Worm (Caenorhabditis elegans) whole organism, young adult: ENCODE results near the gene C06H2.7.

Experiments used
- F49E8.2 ChIP-seq: sonication (generic microtip); optimal IDR thresholded peaks from 3 replicates; lab custom pipeline; 2017; ENCODE audit warnings: missing genetic modification characterization, mild to moderate bottlenecking, missing compliant biosample characterization, antibody characterized with exemption, moderate library complexity; ENCODE audit not compliant: insufficient read depth
- F52B5.7 ChIP-seq: sonication (generic microtip); optimal IDR thresholded peaks from 2 replicates; lab custom pipeline; 2016; ENCODE audit warnings: mild to moderate bottlenecking, missing genetic modification characterization, missing compliant biosample characterization
- F55B11.4 ChIP-seq: sonication (generic microtip); optimal IDR thresholded peaks from 2 replicates; lab custom pipeline; 2016; ENCODE audit warnings: missing compliant biosample characterization, missing genetic modification characterization, borderline replicate concordance; ENCODE audit not compliant: insufficient read depth
- F57A8.1 ChIP-seq: fragments of 200-800 bp; sonication (Bioruptor generic); optimal IDR thresholded peaks from 2 replicates; lab custom pipeline; 2018; ENCODE audit warnings: mild to moderate bottlenecking, missing genetic modification characterization, moderate library complexity, missing compliant biosample characterization
- K11D2.4 ChIP-seq: fragments of 200-800 bp; sonication (Bioruptor generic); IDR thresholded peaks from 2 replicates; pipeline ENCODE4 v1.3.6; 2022; ENCODE audit warnings: missing genetic modification reagents, missing genetic modification characterization, missing compliant biosample characterization
- athp-1 ChIP-seq: sonication (generic microtip); optimal IDR thresholded peaks from 2 replicates; lab custom pipeline; 2017; ENCODE audit warnings: mild to moderate bottlenecking, missing genetic modification characterization, missing compliant biosample characterization
- attf-5 ChIP-seq: fragments of 200-800 bp; sonication (Bioruptor generic); optimal IDR thresholded peaks from 2 replicates; lab custom pipeline; 2018; ENCODE audit warnings: mild to moderate bottlenecking, missing genetic modification characterization, missing compliant biosample characterization
- bed-1 ChIP-seq: fragments of 200-800 bp; sonication (Bioruptor generic); IDR thresholded peaks from 2 replicates; pipeline ENCODE4 v1.3.6; 2022; ENCODE audit warnings: missing genetic modification reagents, missing genetic modification characterization, missing compliant biosample characterization
- cebp-1 ChIP-seq, 2 experiments: fragments of 200-800 bp in 1 of 2; sonication (Bioruptor generic) in 1 of 2; sonication (generic microtip) in 1 of 2; IDR thresholded peaks in 1 of 2; optimal IDR thresholded peaks in 1 of 2; 2 replicates each; pipeline versions ENCODE4 v1.3.6 to Lab custom; 2017 to 2022; ENCODE audit warnings: missing compliant biosample characterization in 2 of 2, missing genetic modification characterization in 2 of 2, mild to moderate bottlenecking in 1 of 2, missing genetic modification reagents in 1 of 2, moderate library complexity in 1 of 2
- ceh-58 ChIP-seq: fragments of 200-800 bp; sonication (Bioruptor generic); IDR thresholded peaks from 2 replicates; pipeline ENCODE4 v1.3.6; 2022; ENCODE audit warnings: missing genetic modification characterization, missing compliant biosample characterization
- ceh-79 ChIP-seq: sonication (generic microtip); optimal IDR thresholded peaks from 2 replicates; lab custom pipeline; 2017; ENCODE audit warnings: mild to moderate bottlenecking, missing genetic modification characterization, missing compliant biosample characterization
- chd-7 ChIP-seq: sonication (generic microtip); optimal IDR thresholded peaks from 2 replicates; lab custom pipeline; 2016; ENCODE audit warnings: mild to moderate bottlenecking, missing genetic modification characterization, moderate library complexity, missing compliant biosample characterization
- die-1 ChIP-seq: sonication (generic microtip); optimal IDR thresholded peaks from 2 replicates; lab custom pipeline; 2016; ENCODE audit warnings: missing genotype, mild to moderate bottlenecking, missing genetic modification characterization, missing compliant biosample characterization
- dox-1 ChIP-seq: fragments of 200-800 bp; sonication (Bioruptor generic); IDR thresholded peaks from 2 replicates; pipeline ENCODE4 v1.3.6; 2022; ENCODE audit warnings: missing genetic modification reagents, missing genetic modification characterization, missing compliant biosample characterization
- ekl-4 ChIP-seq: fragments of 200-800 bp; sonication (Bioruptor generic); IDR thresholded peaks from 2 replicates; pipeline ENCODE4 v1.3.6; 2022; ENCODE audit warnings: missing genetic modification reagents, missing genetic modification characterization, missing compliant biosample characterization
- gei-17 ChIP-seq: fragments of 200-800 bp; sonication (Bioruptor generic); optimal IDR thresholded peaks from 2 replicates; lab custom pipeline; 2018; ENCODE audit warnings: mild to moderate bottlenecking, missing genetic modification characterization, missing compliant biosample characterization
- him-1 ChIP-seq: sonication (generic microtip); optimal IDR thresholded peaks from 2 replicates; lab custom pipeline; 2016; ENCODE audit warnings: missing genotype, missing genetic modification reagents, missing genetic modification characterization, missing compliant biosample characterization
- let-607 ChIP-seq, 2 experiments: fragments of 200-800 bp in 1 of 2; sonication (Bioruptor generic) in 1 of 2; sonication (generic microtip) in 1 of 2; optimal IDR thresholded peaks; 2 replicates each; lab custom pipeline; 2016 to 2018; ENCODE audit warnings: mild to moderate bottlenecking in 2 of 2, missing compliant biosample characterization in 2 of 2, missing genetic modification characterization in 2 of 2, moderate library complexity in 2 of 2, missing genotype in 1 of 2
- lin-26 ChIP-seq: fragments of 200-800 bp; sonication (Bioruptor generic); IDR thresholded peaks from 2 replicates; pipeline ENCODE4 v1.3.6; 2022; ENCODE audit warnings: missing genetic modification reagents, missing genetic modification characterization, missing compliant biosample characterization
- lsl-1 ChIP-seq: fragments of 200-800 bp; sonication (Bioruptor generic); optimal IDR thresholded peaks from 2 replicates; lab custom pipeline; 2018; ENCODE audit warnings: mild to moderate bottlenecking, missing genetic modification characterization, moderate library complexity, missing compliant biosample characterization
- lsy-27 ChIP-seq: sonication (generic microtip); optimal IDR thresholded peaks from 2 replicates; lab custom pipeline; 2017; ENCODE audit warnings: missing genetic modification characterization, mild to moderate bottlenecking, missing compliant biosample characterization, antibody characterized with exemption, missing genotype, borderline replicate concordance; ENCODE audit not compliant: insufficient read depth
- madf-3 ChIP-seq: fragments of 200-800 bp; sonication (Bioruptor generic); IDR thresholded peaks from 2 replicates; pipeline ENCODE4 v1.3.6; 2022; ENCODE audit warnings: missing genetic modification reagents, missing genetic modification characterization, missing compliant biosample characterization
- madf-6 ChIP-seq: fragments of 200-800 bp; sonication (Bioruptor generic); IDR thresholded peaks from 2 replicates; pipeline ENCODE4 v1.3.6; 2022; ENCODE audit warnings: missing genetic modification reagents, missing genetic modification characterization, missing compliant biosample characterization
- madf-8 ChIP-seq: fragments of 200-800 bp; sonication (Bioruptor generic); conservative IDR thresholded peaks from 2 replicates; pipeline ENCODE4 v1.3.6; 2022; ENCODE audit warnings: missing genetic modification reagents, missing genetic modification characterization, missing compliant biosample characterization
- mxl-1 ChIP-seq: sonication (generic microtip); optimal IDR thresholded peaks from 2 replicates; lab custom pipeline; 2016; ENCODE audit warnings: missing genetic modification characterization, missing compliant biosample characterization
- nfya-1 ChIP-seq: sonication (generic microtip); optimal IDR thresholded peaks from 2 replicates; lab custom pipeline; 2017; ENCODE audit warnings: antibody characterized with exemption, missing compliant biosample characterization, missing genetic modification characterization, borderline replicate concordance; ENCODE audit not compliant: insufficient read depth
- nfya-2 ChIP-seq: fragments of 200-800 bp; sonication (Bioruptor generic); IDR thresholded peaks from 2 replicates; pipeline ENCODE4 v1.3.6; 2022; ENCODE audit warnings: missing genetic modification reagents, missing genetic modification characterization, missing compliant biosample characterization
- nhr-27 ChIP-seq: fragments of 200-800 bp; sonication (Bioruptor generic); optimal IDR thresholded peaks from 2 replicates; lab custom pipeline; 2018; ENCODE audit warnings: mild to moderate bottlenecking, missing genetic modification characterization, moderate library complexity, missing compliant biosample characterization
- nhr-90 ChIP-seq: sonication (generic microtip); optimal IDR thresholded peaks from 2 replicates; lab custom pipeline; 2016; ENCODE audit warnings: missing genotype, mild to moderate bottlenecking, missing genetic modification characterization, missing compliant biosample characterization
- pha-4 ChIP-seq: fragments of 150-350 bp; sonication (generic microtip); optimal IDR thresholded peaks from 2 replicates; lab custom pipeline; 2014; ENCODE audit warnings: missing biosample characterization, missing genetic modification reagents, missing genetic modification characterization
- rec-8 ChIP-seq, 2 experiments: sonication (generic microtip); optimal IDR thresholded peaks; 2 replicates each; lab custom pipeline; 2016; ENCODE audit warnings: mild to moderate bottlenecking in 2 of 2, missing genetic modification characterization in 2 of 2, missing genetic modification reagents in 2 of 2, missing genotype in 2 of 2, missing biosample characterization in 1 of 2, missing compliant biosample characterization in 1 of 2, moderate library complexity in 1 of 2
- sea-2 ChIP-seq: fragments of 200-800 bp; sonication (Bioruptor generic); IDR thresholded peaks from 2 replicates; pipeline ENCODE4 v1.3.6; 2022; ENCODE audit warnings: missing genetic modification characterization, missing compliant biosample characterization
- sptf-2 ChIP-seq: fragments of 200-800 bp; sonication (Bioruptor generic); optimal IDR thresholded peaks from 2 replicates; lab custom pipeline; 2018; ENCODE audit warnings: mild to moderate bottlenecking, missing genetic modification characterization, missing compliant biosample characterization
- tbx-9 ChIP-seq: sonication (generic microtip); optimal IDR thresholded peaks from 2 replicates; lab custom pipeline; 2016; ENCODE audit warnings: borderline replicate concordance, missing genetic modification characterization, inconsistent platforms, missing compliant biosample characterization
- ztf-25 ChIP-seq: fragments of 200-800 bp; sonication (Bioruptor generic); IDR thresholded peaks from 2 replicates; pipeline ENCODE4 v1.3.6; 2022; ENCODE audit warnings: missing genetic modification reagents, missing genetic modification characterization, missing compliant biosample characterization
- ztf-26 ChIP-seq: sonication (generic microtip); optimal IDR thresholded peaks from 2 replicates; lab custom pipeline; 2017; ENCODE audit warnings: missing genetic modification characterization, missing compliant biosample characterization
- ztf-3 ChIP-seq: fragments of 200-800 bp; sonication (Bioruptor generic); optimal IDR thresholded peaks from 2 replicates; lab custom pipeline; 2018; ENCODE audit warnings: mild to moderate bottlenecking, missing genetic modification characterization, missing compliant biosample characterization
- ztf-6 ChIP-seq: fragments of 200-800 bp; sonication (Bioruptor generic); IDR thresholded peaks from 2 replicates; pipeline ENCODE4 v1.3.6; 2022; ENCODE audit warnings: missing genetic modification reagents, missing genetic modification characterization, missing compliant biosample characterization

C06H2.7 gene

DNA sequence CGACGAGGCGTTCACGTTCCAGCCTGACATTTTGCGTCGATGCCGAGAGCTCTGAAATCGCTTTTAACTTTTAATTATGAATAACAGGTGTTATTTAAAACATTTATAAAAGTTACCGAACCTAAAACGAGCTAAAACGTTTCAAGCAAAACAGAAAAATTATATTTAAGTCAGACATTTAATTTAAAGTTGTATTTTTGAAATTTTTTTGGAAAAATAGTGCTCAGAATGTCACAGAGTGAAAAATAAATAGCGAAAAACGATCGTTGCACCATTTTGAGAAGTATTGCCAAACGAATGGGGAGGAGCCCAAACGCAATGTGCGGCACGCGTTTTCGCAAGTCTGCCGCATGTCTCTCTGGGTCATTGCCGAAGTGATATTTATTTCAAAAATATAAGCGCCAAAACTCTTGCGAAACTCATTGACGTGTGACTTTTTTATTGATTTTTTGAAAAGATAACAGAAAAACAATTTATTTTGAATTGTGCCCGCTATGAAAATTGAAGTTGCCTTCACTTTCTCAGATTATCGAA lies 31.5 kb downstream of the C06H2.7 start, which contains the start of gene erfa-3 (continued):
- TF ChIP-seq tbx-9 (tag; lab: Kevin White, UChicago) (no peak), sea-2 (GFP tag; lab: Robert Waterston, UW) (no peak), F49E8.2 (tag; lab: Kevin White, UChicago) (peak; percentile 39), ztf-25 (no peak), ztf-3 (GFP tag; lab: Kevin White, UChicago) (no peak), madf-8 (no peak), dox-1 (GFP tag; lab: Robert Waterston, UW) (peak; percentile 58), lin-26 (peak; percentile 36; the same call in 1 of the 2 replicates), F52B5.7 (tag; lab: Kevin White, UChicago) (no peak), mxl-1 (tag; lab: Kevin White, UChicago) (no peak), cebp-1 (GFP tag; IDR thresholded peaks at IDR 0.05; lab: Robert Waterston, UW) (peak; percentile 93), cebp-1 (tag; optimal IDR thresholded peaks at IDR 0.05; lab: Kevin White, UChicago) (peak; percentile 97), K11D2.4 (0 out of 2 replicates have a peak, but pooled peaks have one; percentile 41), F55B11.4 (no peak), nhr-90 (tag; lab: Kevin White, UChicago) (no peak), sptf-2 (GFP tag; lab: Kevin White, UChicago) (peak; percentile 70), nfya-1 (no peak), lsl-1 (GFP tag; lab: Kevin White, UChicago) (peak; percentile 28), nhr-27 (tag; lab: Kevin White, UChicago) (no peak), pha-4 (tag; lab: Kevin White, UChicago) (no peak), let-607 (tag; optimal IDR thresholded peaks at IDR 0.05; lab: Kevin White, UChicago) (peak in 1 of 2 experiments; percentile 2), ztf-26 (tag; lab: Kevin White, UChicago) (no peak), madf-6 (GFP tag; lab: Robert Waterston, UW) (peak; percentile 76), ceh-79 (tag; lab: Kevin White, UChicago) (no peak), bed-1 (GFP tag; lab: Robert Waterston, UW) (no peak), die-1 (tag; lab: Kevin White, UChicago) (peak; percentile 53), ceh-58 (GFP tag; lab: Robert Waterston, UW) (no peak), chd-7 (tag; lab: Kevin White, UChicago) (no peak), ekl-4 (peak; percentile 62; the same call in 1 of the 2 replicates), attf-5 (GFP tag; lab: Kevin White, UChicago) (peak; percentile 85), gei-17 (GFP tag; lab: Kevin White, UChicago) (no peak), nfya-2 (no peak), rec-8 (tag; optimal IDR thresholded peaks at IDR 0.05; lab: Kevin White, UChicago) (no peak), him-1 (tag; lab: Kevin White, UChicago) (peak; percentile 17), athp-1 (peak; percentile 2), ztf-6 (no peak), F57A8.1 (no peak), lsy-27 (tag; lab: Kevin White, UChicago) (no peak)
- TF ChIP-seq, all 124 proteins: peak for 46

DNA sequence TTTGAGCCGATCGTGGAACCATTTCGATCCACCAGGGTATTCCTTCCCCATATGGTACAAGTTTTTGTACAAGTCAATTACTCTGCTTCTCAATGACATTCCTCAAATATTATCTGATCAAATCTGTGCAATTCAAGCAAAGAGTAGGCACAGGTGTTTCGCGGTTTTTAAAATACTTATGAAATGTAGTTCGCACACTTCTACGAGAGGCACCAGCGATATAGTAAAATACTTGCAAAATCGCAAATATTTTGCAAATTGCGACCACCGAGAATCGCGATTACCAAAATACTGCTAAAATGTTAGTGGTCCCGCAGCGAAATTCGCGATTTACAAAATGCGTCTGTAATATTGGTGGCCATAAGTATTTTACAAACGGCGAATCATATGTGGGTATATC lies 34.9 kb downstream of the C06H2.7 start, which contains the start of gene Y42A5A.5:
Gene Y42A5A.5 (minus strand): TSS at position 101 of the 400 bp plus-strand sequence.
- peak; percentile 36 for TF ChIP-seq madf-6 (GFP tag; lab: Robert Waterston, UW)
- TF ChIP-seq madf-3 (GFP tag; lab: Robert Waterston, UW): 0 out of 2 replicates have a peak, but pooled peaks have one; percentile 52
